Worm (Caenorhabditis elegans): ENCODE results near the gene C30G7.3.

ce11 chrV:14992627-14993117 lies 47.2 kb upstream of the C30G7.3 start, which contains the start of gene T01C3.3:
- TF ChIP-seq flt-1 (GFP tag; IDR thresholded peaks at IDR 0.05), result no peak
- no peak for TF ChIP-seq ref-1 (GFP tag; conservative IDR thresholded peaks at IDR 0.05)
- TF ChIP-seq ztf-23 (GFP tag; IDR thresholded peaks at IDR 0.05), result no peak
